Worm (Caenorhabditis elegans): Measurements from ENCODE around the gene sre-4.
A peak's percentile ranks its signal among the peaks of the same experiment; 100 is the strongest.

sre-4 gene

DNA sequence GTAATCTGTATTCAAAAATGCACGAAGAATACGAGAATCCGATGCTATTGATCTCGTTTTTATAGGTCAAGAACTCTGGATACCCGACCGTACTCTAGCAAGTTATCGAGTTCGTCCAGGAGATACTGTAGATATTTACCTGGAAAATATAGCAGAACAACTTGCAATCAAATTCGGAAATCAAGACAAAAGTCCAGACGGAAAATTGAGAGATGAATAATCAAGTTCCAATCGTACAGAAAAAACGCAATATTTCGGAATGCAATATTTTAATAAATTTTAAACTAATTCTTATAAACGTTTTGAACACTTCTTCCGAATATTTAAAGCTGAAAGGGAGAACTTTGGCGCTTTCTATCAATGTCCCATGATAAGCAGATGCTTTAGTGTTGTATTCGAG is 45.6 kb downstream of the sre-4 start (continued):
- TF ChIP-seq bed-1 (GFP tag; IDR thresholded peaks at IDR 0.05): no peak
- no peak for TF ChIP-seq ceh-91 (GFP tag; IDR thresholded peaks at IDR 0.05)
- peak; percentile 59 for TF ChIP-seq F49E8.2 (tag; optimal IDR thresholded peaks at IDR 0.05; ENCODE audit: insufficient read depth)
- TF ChIP-seq ceh-79 (tag; optimal IDR thresholded peaks at IDR 0.05): no peak
- 0 out of 2 replicates have a peak, but pooled peaks have one; percentile 34 for TF ChIP-seq F39B2.1 (GFP tag; IDR thresholded peaks at IDR 0.05)
- no peak for TF ChIP-seq egrh-3 (GFP tag; IDR thresholded peaks at IDR 0.05)
- TF ChIP-seq snpc-3.4 (tag; optimal IDR thresholded peaks at IDR 0.05): no peak
- TF ChIP-seq aptf-3 (GFP tag; IDR thresholded peaks at IDR 0.05): no peak
- no peak for TF ChIP-seq nfya-1 (tag; optimal IDR thresholded peaks at IDR 0.05; ENCODE audit: borderline replicate concordance, insufficient read depth)
- TF ChIP-seq nhr-179 (tag; optimal IDR thresholded peaks at IDR 0.05): no peak
- no peak for TF ChIP-seq dox-1 (GFP tag; IDR thresholded peaks at IDR 0.05)
- TF ChIP-seq ceh-40 (GFP tag; IDR thresholded peaks at IDR 0.05): no peak
- TF ChIP-seq Y56A3A.18 (GFP tag; IDR thresholded peaks at IDR 0.05): no peak
- TF ChIP-seq T26A5.8 (tag; optimal IDR thresholded peaks at IDR 0.05): no peak
- no peak for TF ChIP-seq madf-10 (tag; optimal IDR thresholded peaks at IDR 0.05)
- no peak for TF ChIP-seq F22D6.2 (tag; optimal IDR thresholded peaks at IDR 0.05)
- no peak for TF ChIP-seq F23B12.7 (tag; optimal IDR thresholded peaks at IDR 0.05; ENCODE audit: insufficient read depth)
- TF ChIP-seq efl-1 (GFP tag; optimal IDR thresholded peaks at IDR 0.05): peak; percentile 33
- TF ChIP-seq lin-35 (GFP tag; optimal IDR thresholded peaks at IDR 0.05): no peak
- no peak for TF ChIP-seq rec-8 (tag; optimal IDR thresholded peaks at IDR 0.05)
- TF ChIP-seq repo-1 (tag; optimal IDR thresholded peaks at IDR 0.05): peak; percentile 13
- TF ChIP-seq D2030.7 (GFP tag; IDR thresholded peaks at IDR 0.05): peak; percentile 45
- TF ChIP-seq tbp1 (GFP tag; optimal IDR thresholded peaks at IDR 0.05): peak; percentile 33
- TF ChIP-seq hmg-1.2 (GFP tag; IDR thresholded peaks at IDR 0.05): peak; percentile 36
- TF ChIP-seq lin-54 (GFP tag; optimal IDR thresholded peaks at IDR 0.05): peak; percentile 37
- TF ChIP-seq B0261.1 (tag; optimal IDR thresholded peaks at IDR 0.05): no peak
- no peak for TF ChIP-seq mel-28 (tag; optimal IDR thresholded peaks at IDR 0.05; ENCODE audit: borderline replicate concordance)
- no peak; the same call in 1 of the 2 replicates for TF ChIP-seq hmg-20 (GFP tag; IDR thresholded peaks at IDR 0.05)
- TF ChIP-seq C06A6.2 (GFP tag; conservative IDR thresholded peaks at IDR 0.05): no peak
- TF ChIP-seq unc-130 (GFP tag; optimal IDR thresholded peaks at IDR 0.05): peak; percentile 40
- peak; percentile 43 for TF ChIP-seq xnd-1 (tag; optimal IDR thresholded peaks at IDR 0.05)
- no peak for TF ChIP-seq F57C9.4 (tag; optimal IDR thresholded peaks at IDR 0.05)
- TF ChIP-seq mes-4 (tag; optimal IDR thresholded peaks at IDR 0.05): no peak
- no peak; the same call in 1 of the 2 replicates for TF ChIP-seq lin-26 (GFP tag; IDR thresholded peaks at IDR 0.05)
- peak; percentile 11 for TF ChIP-seq B0035.1 (tag; optimal IDR thresholded peaks at IDR 0.05)
- peak; percentile 58 for TF ChIP-seq attf-6 (GFP tag; IDR thresholded peaks at IDR 0.05)
- TF ChIP-seq Y53G8AR.9 (GFP tag; conservative IDR thresholded peaks at IDR 0.05): 0 out of 2 replicates have a peak, but pooled peaks have one; percentile 65
- no peak for TF ChIP-seq ztf-25 (GFP tag; IDR thresholded peaks at IDR 0.05)
- no peak for TF ChIP-seq hlh-26 (GFP tag; conservative IDR thresholded peaks at IDR 0.05)
- TF ChIP-seq die-1 (tag; optimal IDR thresholded peaks at IDR 0.05): no peak

DNA sequence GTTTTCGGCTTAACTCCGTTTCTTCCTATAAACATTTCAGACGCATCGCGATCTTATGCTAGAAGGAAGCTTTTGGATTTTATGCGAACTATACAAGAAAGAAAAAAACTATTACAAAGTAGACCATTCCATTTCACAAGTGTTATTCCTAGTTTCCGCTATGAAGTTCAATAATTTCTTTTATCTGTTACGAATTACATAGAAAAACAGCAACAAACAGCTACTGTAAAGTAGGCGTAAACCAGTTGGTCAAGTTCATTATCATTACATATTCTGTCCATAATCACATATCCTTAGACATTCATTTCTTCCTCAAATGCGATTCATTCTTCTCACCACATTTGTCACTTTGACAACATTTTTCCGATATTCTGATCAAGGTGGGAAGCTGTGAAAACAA is 46.4 kb downstream of the sre-4 start, which contains the start of gene C28D4.10:
Gene C28D4.10 (plus strand): TSS at position 301 of the 400 bp plus-strand sequence.
- TF ChIP-seq mes-4 (tag; optimal IDR thresholded peaks at IDR 0.05): no peak
- TF ChIP-seq lsl-1 (GFP tag; optimal IDR thresholded peaks at IDR 0.05): no peak
- no peak for TF ChIP-seq cebp-1 (GFP tag; IDR thresholded peaks at IDR 0.05)
- TF ChIP-seq cebp-1 (tag; optimal IDR thresholded peaks at IDR 0.05): no peak
- no peak for TF ChIP-seq D2030.7 (GFP tag; IDR thresholded peaks at IDR 0.05)
- no peak for TF ChIP-seq F23B12.7 (tag; optimal IDR thresholded peaks at IDR 0.05; ENCODE audit: insufficient read depth)
- TF ChIP-seq pbrm-1 (GFP tag; IDR thresholded peaks at IDR 0.05): no peak
- TF ChIP-seq Y53F4B.3 (GFP tag; IDR thresholded peaks at IDR 0.05): no peak
- no peak for TF ChIP-seq fkh-3 (tag; optimal IDR thresholded peaks at IDR 0.05)
- no peak for TF ChIP-seq nhr-27 (tag; optimal IDR thresholded peaks at IDR 0.05)

Data from whole organism, young adult.